Fruit fly (Drosophila melanogaster) whole organism, wandering third instar larva: Measurements from ENCODE around the gene CG13250.

Source experiments
- Abd-B ChIP-seq: fragments of >200 bp; optimal IDR thresholded peaks from 2 replicates; lab custom pipeline; 2017; ENCODE audit warnings: missing biosample characterization, missing genetic modification characterization
- Hnf4 ChIP-seq: fragments of 200-800 bp; sonication (Bioruptor generic); optimal IDR thresholded peaks from 2 replicates; lab custom pipeline; 2016; ENCODE audit warnings: missing biosample characterization, mild to moderate bottlenecking, missing genetic modification characterization
- Hr78 ChIP-seq: fragments of >200 bp; optimal IDR thresholded peaks from 2 replicates; lab custom pipeline; 2017; ENCODE audit warnings: missing biosample characterization, missing genetic modification characterization
- Myc ChIP-seq: fragments of >200 bp; optimal IDR thresholded peaks from 2 replicates; lab custom pipeline; 2017
- Sp1 ChIP-seq: fragments of 200-800 bp; sonication (Bioruptor generic); optimal IDR thresholded peaks from 3 replicates; lab custom pipeline; 2019; ENCODE audit warnings: missing biosample characterization, mild to moderate bottlenecking, missing genetic modification characterization, moderate library complexity
- Vsx2 ChIP-seq: fragments of 200-300, 225-300 bp; sonication (Bioruptor generic); optimal IDR thresholded peaks from 2 replicates; lab custom pipeline; 2018; ENCODE audit warnings: missing biosample characterization, missing genetic modification characterization; ENCODE audit not compliant: partially characterized antibody
- dl ChIP-seq, 2 experiments: fragments of 175-275, 200-275 bp in 1 of 2; fragments of 200-275 bp in 1 of 2; sonication (Bioruptor generic); optimal IDR thresholded peaks; lab custom pipeline; 2018; ENCODE audit warnings: mild to moderate bottlenecking in 2 of 2, missing biosample characterization in 2 of 2, missing genetic modification characterization in 2 of 2, moderate library complexity in 2 of 2; ENCODE audit not compliant: partially characterized antibody in 2 of 2, insufficient read depth in 1 of 2
- foxo ChIP-seq, 2 experiments: fragments of 200-800 bp; sonication (Bioruptor generic); optimal IDR thresholded peaks; 2 replicates in 1 of 2; 3 replicates in 1 of 2; lab custom pipeline; 2016 to 2017; ENCODE audit warnings: missing biosample characterization in 2 of 2, missing genetic modification characterization in 2 of 2
- fru ChIP-seq: fragments of 200-800 bp; sonication (Bioruptor generic); optimal IDR thresholded peaks from 3 replicates; lab custom pipeline; 2016; ENCODE audit warnings: missing biosample characterization, mild to moderate bottlenecking, missing genetic modification characterization
- h ChIP-seq: fragments of 200-800 bp; sonication (Bioruptor generic); optimal IDR thresholded peaks from 3 replicates; lab custom pipeline; 2016; ENCODE audit warnings: missing biosample characterization, mild to moderate bottlenecking, missing genetic modification characterization
- psq ChIP-seq: fragments of 200-800 bp; sonication (Bioruptor generic); optimal IDR thresholded peaks from 3 replicates; lab custom pipeline; 2017; ENCODE audit warnings: missing biosample characterization, mild to moderate bottlenecking, missing genetic modification characterization, moderate library complexity
- rgr ChIP-seq: fragments of 200-800 bp; sonication (Bioruptor generic); optimal IDR thresholded peaks from 3 replicates; lab custom pipeline; 2016; ENCODE audit warnings: missing biosample characterization, mild to moderate bottlenecking, missing genetic modification characterization
- woc ChIP-seq: sonication (Bioruptor generic); optimal IDR thresholded peaks from 2 replicates; lab custom pipeline; 2016; ENCODE audit warnings: missing biosample characterization, mild to moderate bottlenecking, missing genetic modification characterization

DNA sequence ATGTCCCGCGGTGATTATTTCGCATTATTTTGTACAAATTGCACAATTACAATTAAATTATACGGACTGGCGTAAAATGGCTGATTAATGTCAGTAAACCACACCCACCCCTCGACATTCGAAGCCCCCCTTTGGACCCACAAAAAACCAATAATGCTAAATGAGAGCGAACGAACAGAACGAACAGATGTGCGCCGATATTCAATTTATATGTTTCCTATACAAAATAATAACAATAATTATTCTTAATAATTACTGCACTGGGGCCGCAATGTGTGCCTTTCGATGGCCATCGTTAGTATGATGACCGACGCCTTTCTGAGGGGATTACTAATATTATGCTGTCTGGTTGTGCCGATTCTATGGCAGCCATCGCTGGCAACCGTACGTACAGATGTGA is at the start of gene CG13250:
- no peak for TF ChIP-seq dl (GFP tag; optimal IDR thresholded peaks at IDR 0.05; lab: Kevin White, UChicago; ENCODE audit: insufficient read depth in 1 of 2, partially characterized antibody in 2 of 2)
- TF ChIP-seq Sp1 (GFP tag; lab: Kevin White, UChicago): no peak
- no peak for TF ChIP-seq Hr78 (GFP tag; lab: Kevin White, UChicago)
- no peak for TF ChIP-seq psq (GFP tag; lab: Kevin White, UChicago)
- no peak for TF ChIP-seq h
- no peak for TF ChIP-seq Vsx2 (GFP tag; lab: Kevin White, UChicago)
- no peak for TF ChIP-seq Abd-B
- no peak for TF ChIP-seq rgr (GFP tag; lab: Kevin White, UChicago)
- no peak for TF ChIP-seq Myc (lab: Kevin White, UChicago)
- TF ChIP-seq fru (GFP tag; lab: Kevin White, UChicago): no peak
- no peak for TF ChIP-seq foxo (GFP tag; optimal IDR thresholded peaks at IDR 0.05; lab: Kevin White, UChicago)
- TF ChIP-seq woc (GFP tag; lab: Kevin White, UChicago): no peak
- TF ChIP-seq Hnf4 (GFP tag; lab: Kevin White, UChicago): no peak
